Worm (Caenorhabditis elegans) whole organism, L3 larva: ENCODE measurements around the gene M176.16.

Experiments used
- ceh-9 ChIP-seq: sonication (generic microtip); optimal IDR thresholded peaks from 2 replicates; lab custom pipeline; 2018; ENCODE audit warnings: missing biosample characterization, missing genetic modification characterization
- mml-1 ChIP-seq: fragments of 150-350 bp; sonication (generic microtip); optimal IDR thresholded peaks from 3 replicates; lab custom pipeline; 2014; ENCODE audit warnings: missing biosample characterization, missing genetic modification characterization
- nhr-76 ChIP-seq: fragments of 150-350 bp; sonication (generic microtip); optimal IDR thresholded peaks from 5 replicates; lab custom pipeline; 2014; ENCODE audit warnings: missing biosample characterization, missing genetic modification characterization
- unc-62 ChIP-seq: fragments of 150-350 bp; sonication (generic microtip); optimal IDR thresholded peaks from 4 replicates; lab custom pipeline; 2014; ENCODE audit warnings: missing biosample characterization, missing genetic modification reagents, missing genetic modification characterization
- zag-1 ChIP-seq: fragments of 150-350 bp; optimal IDR thresholded peaks from 2 replicates; lab custom pipeline; 2014; ENCODE audit warnings: missing biosample characterization, missing genetic modification characterization

DNA sequence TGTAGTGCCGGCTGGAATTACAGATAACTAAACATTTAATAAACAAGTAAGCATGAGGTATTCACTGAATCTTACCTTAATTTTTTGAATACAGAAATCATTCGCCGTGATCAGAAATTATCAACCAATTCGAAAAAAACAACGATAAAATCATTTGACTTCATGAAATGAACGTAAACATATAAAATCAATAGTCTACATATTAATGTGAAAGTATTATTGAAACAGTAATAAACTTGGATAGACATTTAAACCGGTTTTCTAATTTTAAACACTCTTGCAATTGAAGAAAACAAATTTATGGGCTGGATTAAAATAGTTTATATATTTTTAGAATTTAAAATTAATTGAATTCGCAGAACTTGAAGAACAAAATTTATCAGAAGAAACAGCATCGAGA is 23.5 kb downstream of the M176.16 start, which contains the start of gene chil-16:
- TF ChIP-seq zag-1 (tag; lab: Kevin White, UChicago) (no peak), ceh-9 (tag; lab: Kevin White, UChicago) (no peak), mml-1 (tag; lab: Kevin White, UChicago) (no peak), nhr-76 (tag; lab: Kevin White, UChicago) (no peak), unc-62 (GFP tag; lab: Kevin White, UChicago) (no peak)
